Worm (Caenorhabditis elegans): ENCODE measurements around the gene daf-42.

ce11 chrIV:7389719-7390118 is 43.1 kb upstream of the daf-42 start:
- no peak for TF ChIP-seq ceh-82 (tag; optimal IDR thresholded peaks at IDR 0.05)
- TF ChIP-seq C34F6.9 (tag; optimal IDR thresholded peaks at IDR 0.05), result no peak
- no peak for TF ChIP-seq nhr-10 (tag; optimal IDR thresholded peaks at IDR 0.05)
- no peak for TF ChIP-seq ceh-16 (tag; optimal IDR thresholded peaks at IDR 0.05)
- TF ChIP-seq R02D3.7 (tag; optimal IDR thresholded peaks at IDR 0.05), result no peak
- TF ChIP-seq nhr-77 (tag; optimal IDR thresholded peaks at IDR 0.05), result no peak
- no peak for TF ChIP-seq fos-1 (tag; optimal IDR thresholded peaks at IDR 0.05)
- TF ChIP-seq ama-1 (optimal IDR thresholded peaks at IDR 0.05), result no peak
- TF ChIP-seq nhr-6 (tag; optimal IDR thresholded peaks at IDR 0.05), result no peak
- TF ChIP-seq nhr-129 (tag; optimal IDR thresholded peaks at IDR 0.05), result no peak
